Worm (Caenorhabditis elegans) whole organism, L2 larva: ENCODE measurements around the gene rsp-7.

Experiments
- F13H6.1 ChIP-seq: sonication (generic microtip); optimal IDR thresholded peaks from 2 replicates; lab custom pipeline; 2016; ENCODE audit warnings: missing genetic modification characterization, missing compliant biosample characterization
- aly-2 ChIP-seq: fragments of 150-350 bp; optimal IDR thresholded peaks from 2 replicates; lab custom pipeline; 2014; ENCODE audit warnings: missing biosample characterization, missing genetic modification characterization
- ama-1 ChIP-seq: fragments of 150-350 bp; optimal IDR thresholded peaks from 2 replicates; lab custom pipeline; 2018; ENCODE audit warnings: inconsistent platforms
- ceh-82 ChIP-seq: fragments of 150-350 bp; optimal IDR thresholded peaks from 2 replicates; lab custom pipeline; 2014; ENCODE audit warnings: missing biosample characterization, missing genetic modification characterization
- fos-1 ChIP-seq: fragments of 150-350 bp; optimal IDR thresholded peaks from 2 replicates; lab custom pipeline; 2014; ENCODE audit warnings: missing biosample characterization, missing genetic modification characterization
- nhr-11 ChIP-seq: fragments of 150-350 bp; optimal IDR thresholded peaks from 2 replicates; lab custom pipeline; 2014; ENCODE audit warnings: missing biosample characterization, missing genetic modification characterization
- nhr-77 ChIP-seq: fragments of 150-350 bp; optimal IDR thresholded peaks from 2 replicates; lab custom pipeline; 2014; ENCODE audit warnings: missing biosample characterization, missing genetic modification characterization
- unc-39 ChIP-seq: fragments of 150-350 bp; optimal IDR thresholded peaks from 2 replicates; lab custom pipeline; 2014; ENCODE audit warnings: missing biosample characterization, missing genetic modification characterization
- unc-62 ChIP-seq: fragments of 150-350 bp; optimal IDR thresholded peaks from 2 replicates; lab custom pipeline; 2014; ENCODE audit warnings: missing biosample characterization, missing genetic modification reagents, missing genetic modification characterization

- TF ChIP-seq unc-39 (tag; lab: Kevin White, UChicago), result no peak
- no peak for TF ChIP-seq nhr-11
- TF ChIP-seq fos-1 (tag; lab: Kevin White, UChicago), result no peak
- TF ChIP-seq nhr-77, result no peak
- no peak for TF ChIP-seq unc-62 (GFP tag; lab: Kevin White, UChicago)
- TF ChIP-seq F13H6.1 (tag; lab: Kevin White, UChicago), result no peak
- no peak for TF ChIP-seq ceh-82
- TF ChIP-seq ama-1, result no peak
- no peak for TF ChIP-seq aly-2
Measured at ce11 chrII:10662698-10663097, 3.7 kb downstream of the rsp-7 start, which contains the start of gene D2089.8.
